Fruit fly (Drosophila melanogaster): ENCODE results near the gene CG18599.

Gene CG18599

DNA sequence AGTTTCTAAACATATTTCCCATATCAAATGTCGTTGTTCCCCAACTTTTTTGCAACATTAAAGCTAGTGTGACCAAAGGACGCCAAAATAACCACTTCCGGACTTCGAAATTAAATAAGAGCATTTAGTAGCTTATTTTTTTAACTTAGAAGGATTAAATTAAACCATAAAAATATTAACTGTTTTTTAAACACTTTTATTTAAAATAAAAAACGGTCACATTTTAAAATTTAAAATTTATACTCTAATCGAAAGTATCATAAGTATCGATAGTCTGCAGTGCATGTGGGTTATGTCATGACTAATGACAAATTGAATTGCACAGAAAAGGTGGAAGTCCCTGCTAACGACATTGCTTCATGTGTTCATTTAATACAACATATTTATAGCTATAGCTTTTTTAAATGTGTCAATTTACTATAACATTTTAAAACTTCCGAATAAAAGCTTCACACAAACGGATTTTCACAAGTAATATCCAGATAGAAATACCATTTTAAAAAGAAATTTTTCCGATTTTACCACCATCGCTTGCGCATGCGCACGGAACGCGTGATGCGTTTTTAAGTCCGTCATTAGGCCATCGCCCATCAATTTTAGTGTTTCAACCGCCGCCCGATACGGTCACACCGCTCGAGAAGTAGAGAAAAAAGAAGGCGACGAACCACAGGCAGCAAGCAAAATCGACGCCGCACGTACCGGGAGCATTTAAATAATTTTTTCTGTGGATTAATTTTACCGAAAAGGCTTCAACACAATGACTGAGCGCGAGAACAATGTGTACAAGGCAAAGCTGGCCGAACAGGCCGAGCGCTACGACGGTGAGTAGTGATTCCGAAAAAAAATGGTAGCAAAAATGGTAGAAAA is 25.3 kb upstream of the CG18599 start, which contains the start of the genes CG7156 and 14-3-3epsilon (continued):
- TF ChIP-seq repo (GFP tag; optimal IDR thresholded peaks at IDR 0.05) (no peak), Trl (optimal IDR thresholded peaks at IDR 0.05) (no peak), Trl (GFP tag; optimal IDR thresholded peaks at IDR 0.05) (peak; percentile 10), CG18599 (GFP tag; optimal IDR thresholded peaks at IDR 0.05) (peak; percentile 42), unpg (GFP tag; optimal IDR thresholded peaks at IDR 0.05) (peak; percentile 73), CG3838 (GFP tag; optimal IDR thresholded peaks at IDR 0.05) (peak; percentile 14), CG34422 (GFP tag; IDR thresholded peaks at IDR 0.05) (peak; percentile 69; the same call in 2 of the 3 replicates), Gsc (GFP tag; IDR thresholded peaks at IDR 0.05) (no peak), CG12104 (GFP tag; optimal IDR thresholded peaks at IDR 0.05) (peak; percentile 36), rib (GFP tag; IDR thresholded peaks at IDR 0.05) (no peak), CG13287 (GFP tag; IDR thresholded peaks at IDR 0.05; ENCODE audit: partially characterized antibody) (peak; percentile 59), schlank (tag; optimal IDR thresholded peaks at IDR 0.05) (no peak), CG14710 (tag; optimal IDR thresholded peaks at IDR 0.05) (peak; percentile 92), zfh2 (GFP tag; optimal IDR thresholded peaks at IDR 0.05) (peak; percentile 11), Neu2 (GFP tag; optimal IDR thresholded peaks at IDR 0.05; ENCODE audit: borderline replicate concordance) (no peak), CG13775 (GFP tag; optimal IDR thresholded peaks at IDR 0.05) (peak; percentile 42), CG17829 (tag; optimal IDR thresholded peaks at IDR 0.05) (peak; percentile 16), Doc3 (GFP tag; IDR thresholded peaks at IDR 0.05; ENCODE audit: partially characterized antibody) (no peak), knrl (GFP tag; IDR thresholded peaks at IDR 0.05; ENCODE audit: partially characterized antibody) (peak; percentile 60), CG12299 (tag; optimal IDR thresholded peaks at IDR 0.05) (peak; percentile 43), CG4328 (GFP tag; optimal IDR thresholded peaks at IDR 0.05) (peak; percentile 2), sob (GFP tag; IDR thresholded peaks at IDR 0.05) (peak; percentile 20; the same call in 1 of the 2 replicates), CG6689 (GFP tag; IDR thresholded peaks at IDR 0.05) (peak; percentile 33; the same call in 1 of the 2 replicates), cwo (GFP tag; optimal IDR thresholded peaks at IDR 0.05) (no peak), lola (GFP tag; optimal IDR thresholded peaks at IDR 0.05) (peak in 1 of 3 experiments; percentile 57), Hsf (GFP tag; optimal IDR thresholded peaks at IDR 0.05) (peak; percentile 43), psq (GFP tag; optimal IDR thresholded peaks at IDR 0.05) (no peak), ash1 (GFP tag; optimal IDR thresholded peaks at IDR 0.05) (no peak), CG34224 (GFP tag; IDR thresholded peaks at IDR 0.05; ENCODE audit: partially characterized antibody) (peak; percentile 18; the same call in 1 of the 3 replicates), dpn (GFP tag; optimal IDR thresholded peaks at IDR 0.05) (peak in 1 of 2 experiments; percentile 45), Rfx (GFP tag; IDR thresholded peaks at IDR 0.05) (peak; percentile 38), CG2712 (tag; optimal IDR thresholded peaks at IDR 0.05) (peak; percentile 63), Ets65A (GFP tag) (peak; percentile 81), Rx (GFP tag; IDR thresholded peaks at IDR 0.05) (no peak), prd (optimal IDR thresholded peaks at IDR 0.05) (no peak), prd (GFP tag; IDR thresholded peaks at IDR 0.05) (peak; percentile 50; the same call in 1 of the 3 replicates), sqz (GFP tag; optimal IDR thresholded peaks at IDR 0.05) (peak; percentile 77), Eip74EF (GFP tag; optimal IDR thresholded peaks at IDR 0.05) (peak in 1 of 2 experiments; percentile 22), H2.0 (GFP tag; IDR thresholded peaks at IDR 0.05) (0 out of 2 replicates have a peak, but pooled peaks have one; percentile 24), nerfin-1 (tag; optimal IDR thresholded peaks at IDR 0.05) (peak; percentile 7), C15 (GFP tag; IDR thresholded peaks at IDR 0.05) (no peak), Bteb2 (GFP tag; optimal IDR thresholded peaks at IDR 0.05) (no peak), CG2875 (GFP tag; optimal IDR thresholded peaks at IDR 0.05) (peak; percentile 15), CG12071 (GFP tag; optimal IDR thresholded peaks at IDR 0.05) (peak; percentile 30), Ravus (GFP tag; IDR thresholded peaks at IDR 0.05) (no peak), sisA (GFP tag; IDR thresholded peaks at IDR 0.05) (no peak), chm (GFP tag; IDR thresholded peaks at IDR 0.05) (peak; percentile 77), HLH54F (GFP tag; optimal IDR thresholded peaks at IDR 0.05) (no peak)

Data from whole organism, embryonic.